Worm (Caenorhabditis elegans) whole organism, L4 larva: ENCODE results near the gene C27A7.6.

ENCODE experiments used
- F37D6.2 ChIP-seq: sonication (generic microtip); optimal IDR thresholded peaks from 2 replicates; lab custom pipeline; 2016; ENCODE audit warnings: mild to moderate bottlenecking, missing genetic modification characterization, missing compliant biosample characterization
- Y5F2A.4 ChIP-seq: fragments of 200-800 bp; sonication (Bioruptor generic); optimal IDR thresholded peaks from 2 replicates; lab custom pipeline; 2018; ENCODE audit warnings: mild to moderate bottlenecking, missing genetic modification characterization, missing compliant biosample characterization
- ZK546.5 ChIP-seq, 2 experiments: sonication (generic microtip); optimal IDR thresholded peaks; 2 replicates each; lab custom pipeline; 2017; ENCODE audit warnings: missing biosample characterization in 2 of 2, missing genetic modification characterization in 2 of 2
- ceh-28 ChIP-seq: fragments of 150-350 bp; optimal IDR thresholded peaks from 2 replicates; lab custom pipeline; 2014; ENCODE audit warnings: missing biosample characterization, missing genetic modification reagents, missing genetic modification characterization
- ceh-44 ChIP-seq: fragments of 200-800 bp; sonication (Bioruptor generic); IDR thresholded peaks from 2 replicates; pipeline ENCODE4 v1.3.6; 2022; ENCODE audit warnings: missing genetic modification reagents, missing genetic modification characterization, missing compliant biosample characterization
- ceh-82 ChIP-seq: sonication (generic microtip); optimal IDR thresholded peaks from 2 replicates; lab custom pipeline; 2017; ENCODE audit warnings: missing biosample characterization, missing genetic modification characterization
- ces-1 ChIP-seq: fragments of 150-350 bp; sonication (generic microtip); optimal IDR thresholded peaks from 4 replicates; lab custom pipeline; 2014; ENCODE audit warnings: missing biosample characterization, missing genetic modification reagents, missing genetic modification characterization
- cey-2 ChIP-seq: sonication (generic microtip); optimal IDR thresholded peaks from 3 replicates; lab custom pipeline; 2017; ENCODE audit warnings: missing genetic modification characterization, mild to moderate bottlenecking, missing compliant biosample characterization, antibody characterized with exemption, borderline replicate concordance; ENCODE audit not compliant: insufficient read depth
- daf-16 ChIP-seq, 3 experiments: sonication (generic microtip); optimal IDR thresholded peaks; 2 replicates each; lab custom pipeline; 2016 to 2017; ENCODE audit warnings: missing genetic modification characterization in 3 of 3, missing genetic modification reagents in 3 of 3, mild to moderate bottlenecking in 2 of 3, missing compliant biosample characterization in 2 of 3, missing biosample characterization in 1 of 3, moderate library complexity in 1 of 3
- dmd-6 ChIP-seq: fragments of 200-800 bp; sonication (Bioruptor generic); IDR thresholded peaks from 2 replicates; pipeline ENCODE4 v1.3.6; 2022; ENCODE audit warnings: missing genetic modification reagents, missing genetic modification characterization, missing compliant biosample characterization
- dmd-8 ChIP-seq: fragments of 200-800 bp; sonication (Bioruptor generic); IDR thresholded peaks from 2 replicates; pipeline ENCODE4 v1.3.6; 2022; ENCODE audit warnings: missing genetic modification characterization, missing compliant biosample characterization
- dve-1 ChIP-seq: sonication (generic microtip); optimal IDR thresholded peaks from 2 replicates; lab custom pipeline; 2017; ENCODE audit warnings: antibody characterized with exemption, mild to moderate bottlenecking, missing genetic modification characterization, missing compliant biosample characterization; ENCODE audit not compliant: insufficient read depth
- hlh-11 ChIP-seq: fragments of 200-800 bp; sonication (Bioruptor generic); optimal IDR thresholded peaks from 2 replicates; lab custom pipeline; 2018; ENCODE audit warnings: mild to moderate bottlenecking, missing genetic modification characterization, missing compliant biosample characterization
- hlh-30 ChIP-seq: sonication (generic microtip); optimal IDR thresholded peaks from 2 replicates; lab custom pipeline; 2017; ENCODE audit warnings: antibody characterized with exemption, mild to moderate bottlenecking, missing genetic modification characterization, missing compliant biosample characterization; ENCODE audit not compliant: insufficient read depth
- hmg-1.1 ChIP-seq: fragments of 200-800 bp; sonication (Bioruptor generic); IDR thresholded peaks from 2 replicates; pipeline ENCODE4 v1.3.6; 2022; ENCODE audit warnings: missing genetic modification reagents, missing genetic modification characterization, missing compliant biosample characterization
- lin-15B ChIP-seq: fragments of 150-350 bp; sonication (generic microtip); optimal IDR thresholded peaks from 3 replicates; lab custom pipeline; 2014; ENCODE audit warnings: missing biosample characterization, missing genetic modification characterization
- mdl-1 ChIP-seq, 2 experiments: fragments of 150-350 bp in 1 of 2; sonication (generic microtip) in 1 of 2; optimal IDR thresholded peaks; 2 replicates each; lab custom pipeline; 2014 to 2017; ENCODE audit warnings: missing biosample characterization in 2 of 2, missing genetic modification characterization in 2 of 2
- mep-1 ChIP-seq: fragments of 150-350 bp; sonication (generic microtip); optimal IDR thresholded peaks from 3 replicates; lab custom pipeline; 2014; ENCODE audit warnings: missing biosample characterization, missing genetic modification characterization
- mes-2 ChIP-seq: sonication (generic microtip); optimal IDR thresholded peaks from 2 replicates; lab custom pipeline; 2016; ENCODE audit warnings: missing genotype, mild to moderate bottlenecking, missing genetic modification characterization, missing compliant biosample characterization; ENCODE audit not compliant: poor library complexity, severe bottlenecking
- mxl-3 ChIP-seq: fragments of 200-800 bp; sonication (Bioruptor generic); optimal IDR thresholded peaks from 2 replicates; lab custom pipeline; 2018; ENCODE audit warnings: mild to moderate bottlenecking, missing genetic modification characterization, missing compliant biosample characterization
- nhr-102 ChIP-seq: sonication (generic microtip); optimal IDR thresholded peaks from 2 replicates; lab custom pipeline; 2016; ENCODE audit warnings: mild to moderate bottlenecking, missing genetic modification characterization, moderate library complexity, missing compliant biosample characterization
- nhr-11 ChIP-seq: fragments of 150-350 bp; optimal IDR thresholded peaks from 2 replicates; lab custom pipeline; 2014; ENCODE audit warnings: missing biosample characterization, missing genetic modification characterization
- nhr-28 ChIP-seq: fragments of 150-350 bp; optimal IDR thresholded peaks from 2 replicates; lab custom pipeline; 2014; ENCODE audit warnings: missing biosample characterization, missing genetic modification characterization
- nhr-41 ChIP-seq: fragments of 200-800 bp; sonication (Bioruptor generic); IDR thresholded peaks from 2 replicates; pipeline ENCODE4 v1.3.6; 2022; ENCODE audit warnings: missing genetic modification reagents, missing genetic modification characterization, missing compliant biosample characterization
- nhr-6 ChIP-seq: fragments of 150-350 bp; optimal IDR thresholded peaks from 2 replicates; lab custom pipeline; 2014; ENCODE audit warnings: missing biosample characterization, missing genetic modification characterization
- nhr-77 ChIP-seq: fragments of 150-350 bp; optimal IDR thresholded peaks from 2 replicates; lab custom pipeline; 2014; ENCODE audit warnings: missing biosample characterization, missing genetic modification characterization
- pha-4 ChIP-seq, 2 experiments: fragments of 150-350 bp in 1 of 2; fragments of 200-800 bp in 1 of 2; sonication (Bioruptor generic) in 1 of 2; IDR thresholded peaks in 1 of 2; optimal IDR thresholded peaks in 1 of 2; 2 replicates each; pipeline versions ENCODE4 v1.3.6 to Lab custom; 2014 to 2022; ENCODE audit warnings: missing genetic modification characterization in 2 of 2, missing genetic modification reagents in 2 of 2, missing biosample characterization in 1 of 2, missing compliant biosample characterization in 1 of 2
- pqm-1 ChIP-seq: sonication (generic microtip); optimal IDR thresholded peaks from 2 replicates; lab custom pipeline; 2017; ENCODE audit warnings: missing biosample characterization, missing genetic modification characterization
- rbr-2 ChIP-seq: sonication (generic microtip); optimal IDR thresholded peaks from 2 replicates; lab custom pipeline; 2016; ENCODE audit warnings: missing genotype, missing genetic modification characterization, missing compliant biosample characterization
- saeg-2 ChIP-seq: fragments of 200-800 bp; sonication (Bioruptor generic); IDR thresholded peaks from 2 replicates; pipeline ENCODE4 v1.3.6; 2022; ENCODE audit warnings: missing genetic modification reagents, missing genetic modification characterization, missing compliant biosample characterization
- sdz-12 ChIP-seq: fragments of 200-800 bp; sonication (Bioruptor generic); optimal IDR thresholded peaks from 2 replicates; lab custom pipeline; 2018; ENCODE audit warnings: mild to moderate bottlenecking, missing genetic modification characterization, missing compliant biosample characterization
- skn-1 ChIP-seq: fragments of 150-350 bp; optimal IDR thresholded peaks from 2 replicates; lab custom pipeline; 2014; ENCODE audit warnings: missing biosample characterization, missing genetic modification characterization
- unc-62 ChIP-seq, 3 experiments: fragments of 150-350 bp in 1 of 3; sonication (generic microtip); optimal IDR thresholded peaks in 2 of 3; peaks in 1 of 3; 1 replicate in 1 of 3; 2 replicates in 2 of 3; lab custom pipeline; 2014 to 2017; ENCODE audit warnings: missing biosample characterization in 3 of 3, missing genetic modification characterization in 3 of 3, missing genetic modification reagents in 3 of 3, missing genotype in 1 of 3
- zag-1 ChIP-seq: fragments of 150-350 bp; optimal IDR thresholded peaks from 2 replicates; lab custom pipeline; 2014; ENCODE audit warnings: missing biosample characterization, missing genetic modification characterization
- zfp-2 ChIP-seq: sonication (generic microtip); optimal IDR thresholded peaks from 2 replicates; lab custom pipeline; 2016; ENCODE audit warnings: mild to moderate bottlenecking, missing genetic modification characterization, missing compliant biosample characterization
- zip-2 ChIP-seq: fragments of 150-350 bp; optimal IDR thresholded peaks from 2 replicates; lab custom pipeline; 2014; ENCODE audit warnings: missing biosample characterization, missing genetic modification characterization
- ztf-11 ChIP-seq: fragments of 150-350 bp; optimal IDR thresholded peaks from 2 replicates; lab custom pipeline; 2014; ENCODE audit warnings: missing biosample characterization, missing genetic modification characterization

The C27A7.6 gene

DNA sequence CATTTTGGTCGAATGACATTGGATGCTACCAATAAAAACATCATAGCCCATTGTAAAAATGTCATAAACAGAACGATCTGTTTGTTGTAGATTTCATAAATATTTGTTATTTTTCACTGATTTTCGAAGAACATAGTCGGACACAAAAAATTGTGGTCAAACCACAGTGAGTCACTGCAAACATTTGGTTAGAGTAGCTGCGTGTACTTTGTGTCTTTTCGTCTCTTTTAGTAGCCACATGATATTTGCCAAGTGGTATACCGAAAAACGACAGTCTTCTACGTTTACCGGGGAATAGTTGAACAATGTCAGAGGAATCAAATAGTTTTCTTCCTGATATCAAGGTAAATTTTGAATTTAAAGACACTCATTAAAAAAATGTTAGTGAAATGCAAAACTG is 38.8 kb downstream of the C27A7.6 start, which contains the start of gene nhr-206:
nhr-206 (plus strand) TSS at position 248 of the 400 bp plus-strand sequence.
- TF ChIP-seq nhr-28 (peak; percentile 98), mdl-1 (tag; optimal IDR thresholded peaks at IDR 0.05; lab: Kevin White, UChicago) (peak in 1 of 2 experiments; percentile 61), ZK546.5 (tag; optimal IDR thresholded peaks at IDR 0.05; lab: Kevin White, UChicago) (no peak), unc-62 (GFP tag; optimal IDR thresholded peaks at IDR 0.05 in 1 of 2; lab: Kevin White, UChicago) (peak in 1 of 2 experiments; percentile 98), unc-62 (tag; optimal IDR thresholded peaks at IDR 0.05; lab: Kevin White, UChicago) (no peak), nhr-77 (tag; lab: Kevin White, UChicago) (peak; percentile 42), dve-1 (tag; lab: Kevin White, UChicago) (peak; percentile 51), hlh-11 (tag; lab: Kevin White, UChicago) (peak; percentile 63), pqm-1 (tag; lab: Kevin White, UChicago) (peak; percentile 52), mes-2 (tag; lab: Kevin White, UChicago) (no peak), nhr-102 (tag; lab: Kevin White, UChicago) (peak; percentile 40), nhr-6 (tag; lab: Kevin White, UChicago) (peak; percentile 79), hlh-30 (tag; lab: Kevin White, UChicago) (peak; percentile 52), lin-15B (tag; lab: Kevin White, UChicago) (no peak), mep-1 (tag; lab: Kevin White, UChicago) (peak; percentile 44), daf-16 (GFP tag; optimal IDR thresholded peaks at IDR 0.05; lab: Kevin White, UChicago) (no peak), daf-16 (tag; optimal IDR thresholded peaks at IDR 0.05; lab: Kevin White, UChicago) (peak; percentile 84), mxl-3 (GFP tag; lab: Kevin White, UChicago) (peak; percentile 11), zip-2 (tag; lab: Kevin White, UChicago) (no peak), zfp-2 (tag; lab: Kevin White, UChicago) (no peak), cey-2 (tag; lab: Kevin White, UChicago) (no peak), saeg-2 (GFP tag; lab: Robert Waterston, UW) (no peak), dmd-6 (GFP tag; lab: Robert Waterston, UW) (peak; percentile 74)

DNA sequence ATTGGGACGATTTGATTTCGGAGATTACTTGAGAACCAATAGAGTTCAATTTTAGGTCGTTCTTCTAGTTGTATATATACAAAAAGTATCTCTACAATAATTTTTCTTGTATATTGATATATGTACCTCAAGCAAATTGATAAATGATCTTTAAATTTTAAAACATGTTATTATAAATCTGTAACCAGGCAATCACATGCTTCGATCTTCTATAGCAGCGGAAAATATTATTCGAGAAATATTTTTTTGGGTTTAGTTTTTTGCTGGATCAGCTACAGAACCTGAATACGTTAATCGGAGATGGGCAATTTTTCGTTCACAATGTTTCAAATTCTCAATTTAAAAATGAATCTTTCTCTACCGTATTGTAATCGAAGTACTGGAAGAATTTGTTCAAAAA is 41.8 kb downstream of the C27A7.6 start, which contains the start of gene R07B7.12:
R07B7.12 (plus strand) TSS at position 301 of the 400 bp plus-strand sequence.
- no peak for TF ChIP-seq pha-4 (GFP tag; IDR thresholded peaks at IDR 0.05; lab: Robert Waterston, UW)
- TF ChIP-seq pha-4 (tag; optimal IDR thresholded peaks at IDR 0.05; lab: Kevin White, UChicago): no peak
- no peak for TF ChIP-seq zag-1
- TF ChIP-seq sdz-12: no peak
- no peak for TF ChIP-seq hmg-1.1
- TF ChIP-seq skn-1 (tag; lab: Kevin White, UChicago): no peak
- TF ChIP-seq Y5F2A.4 (GFP tag; lab: Kevin White, UChicago): no peak
- no peak for TF ChIP-seq ces-1 (GFP tag; lab: Kevin White, UChicago)
- no peak for TF ChIP-seq ceh-44 (GFP tag; lab: Robert Waterston, UW)
- TF ChIP-seq nhr-11: no peak
- TF ChIP-seq ceh-82 (tag; lab: Kevin White, UChicago): no peak
- no peak for TF ChIP-seq ZK546.5 (tag; optimal IDR thresholded peaks at IDR 0.05; lab: Kevin White, UChicago)
- TF ChIP-seq rbr-2 (tag; lab: Kevin White, UChicago): no peak
- TF ChIP-seq ztf-11 (tag; lab: Kevin White, UChicago): no peak
- no peak for TF ChIP-seq dmd-8 (GFP tag; lab: Robert Waterston, UW)
- no peak for TF ChIP-seq F37D6.2 (tag; lab: Kevin White, UChicago)
- no peak for TF ChIP-seq nhr-41
- TF ChIP-seq ceh-28 (tag; lab: Kevin White, UChicago): no peak
